Worm (Caenorhabditis elegans) whole organism, late embryonic: Measurements from ENCODE around the gene cyp-33D1.

Experiments
- C38D4.7 ChIP-seq: fragments of 200-800 bp; sonication (Bioruptor generic); optimal IDR thresholded peaks from 2 replicates; lab custom pipeline; 2018; ENCODE audit warnings: mild to moderate bottlenecking, missing genetic modification characterization, moderate library complexity, missing compliant biosample characterization
- F13H6.1 ChIP-seq: sonication (generic microtip); optimal IDR thresholded peaks from 2 replicates; lab custom pipeline; 2016; ENCODE audit warnings: missing genetic modification characterization, missing compliant biosample characterization
- T23F11.4 ChIP-seq: fragments of 200-800 bp; sonication (Bioruptor generic); optimal IDR thresholded peaks from 2 replicates; lab custom pipeline; 2018; ENCODE audit warnings: mild to moderate bottlenecking, missing genetic modification characterization, missing compliant biosample characterization
- ama-1 ChIP-seq: fragments of 150-350 bp; optimal IDR thresholded peaks from 2 replicates; lab custom pipeline; 2014
- ceh-22 ChIP-seq: sonication (generic microtip); optimal IDR thresholded peaks from 2 replicates; lab custom pipeline; 2017; ENCODE audit warnings: missing biosample characterization, missing genetic modification characterization
- ceh-24 ChIP-seq: sonication (generic microtip); optimal IDR thresholded peaks from 2 replicates; lab custom pipeline; 2016; ENCODE audit warnings: mild to moderate bottlenecking, missing genetic modification characterization, missing compliant biosample characterization
- ceh-30 ChIP-seq: fragments of 150-350 bp; optimal IDR thresholded peaks from 2 replicates; lab custom pipeline; 2014; ENCODE audit warnings: missing biosample characterization, missing genetic modification characterization
- ceh-31 ChIP-seq: sonication (generic microtip); optimal IDR thresholded peaks from 2 replicates; lab custom pipeline; 2016; ENCODE audit warnings: missing genetic modification characterization, missing compliant biosample characterization
- ceh-34 ChIP-seq: sonication (generic microtip); optimal IDR thresholded peaks from 2 replicates; lab custom pipeline; 2016; ENCODE audit warnings: mild to moderate bottlenecking, missing genetic modification characterization, missing compliant biosample characterization
- ceh-6 ChIP-seq: fragments of 200-800 bp; sonication (Bioruptor generic); optimal IDR thresholded peaks from 2 replicates; lab custom pipeline; 2018; ENCODE audit warnings: mild to moderate bottlenecking, missing genetic modification characterization, missing compliant biosample characterization
- ceh-9 ChIP-seq: sonication (generic microtip); optimal IDR thresholded peaks from 2 replicates; lab custom pipeline; 2016; ENCODE audit warnings: mild to moderate bottlenecking, missing genetic modification characterization, inconsistent platforms, missing compliant biosample characterization
- che-1 ChIP-seq: sonication (generic microtip); optimal IDR thresholded peaks from 2 replicates; lab custom pipeline; 2016; ENCODE audit warnings: mild to moderate bottlenecking, missing genetic modification characterization, missing compliant biosample characterization
- dmd-4 ChIP-seq: sonication (generic microtip); optimal IDR thresholded peaks from 2 replicates; lab custom pipeline; 2016; ENCODE audit warnings: borderline replicate concordance, missing genetic modification characterization, missing compliant biosample characterization
- dve-1 ChIP-seq: sonication (generic microtip); optimal IDR thresholded peaks from 2 replicates; lab custom pipeline; 2017; ENCODE audit warnings: antibody characterized with exemption, mild to moderate bottlenecking, missing genetic modification characterization, missing compliant biosample characterization
- ets-4 ChIP-seq: sonication (generic microtip); optimal IDR thresholded peaks from 2 replicates; lab custom pipeline; 2016; ENCODE audit warnings: missing genetic modification characterization, missing compliant biosample characterization
- fkh-10 ChIP-seq: fragments of 150-350 bp; optimal IDR thresholded peaks from 2 replicates; lab custom pipeline; 2014; ENCODE audit warnings: missing biosample characterization, missing genetic modification reagents, missing genetic modification characterization
- fkh-6 ChIP-seq: sonication (generic microtip); optimal IDR thresholded peaks from 2 replicates; lab custom pipeline; 2016; ENCODE audit warnings: missing genetic modification characterization, missing compliant biosample characterization
- gmeb-2 ChIP-seq: sonication (generic microtip); optimal IDR thresholded peaks from 2 replicates; lab custom pipeline; 2016; ENCODE audit warnings: missing genetic modification characterization, inconsistent platforms, missing compliant biosample characterization
- hlh-30 ChIP-seq: sonication (generic microtip); optimal IDR thresholded peaks from 2 replicates; lab custom pipeline; 2017; ENCODE audit warnings: antibody characterized with exemption, missing genetic modification characterization, missing compliant biosample characterization; ENCODE audit not compliant: insufficient read depth
- hlh-6 ChIP-seq: sonication (generic microtip); optimal IDR thresholded peaks from 2 replicates; lab custom pipeline; 2016; ENCODE audit warnings: missing genotype, missing genetic modification characterization, missing compliant biosample characterization
- hlh-8 ChIP-seq: sonication (generic microtip); optimal IDR thresholded peaks from 2 replicates; lab custom pipeline; 2016; ENCODE audit warnings: missing genotype, missing genetic modification characterization, missing compliant biosample characterization
- lim-6 ChIP-seq: sonication (generic microtip); optimal IDR thresholded peaks from 2 replicates; lab custom pipeline; 2016; ENCODE audit warnings: missing genetic modification characterization, missing compliant biosample characterization
- madf-2 ChIP-seq: sonication (generic microtip); optimal IDR thresholded peaks from 2 replicates; lab custom pipeline; 2017; ENCODE audit warnings: missing genetic modification characterization, missing compliant biosample characterization
- nhr-11 ChIP-seq: fragments of 150-350 bp; optimal IDR thresholded peaks from 2 replicates; lab custom pipeline; 2014; ENCODE audit warnings: missing biosample characterization, missing genetic modification characterization
- odd-2 ChIP-seq: sonication (generic microtip); optimal IDR thresholded peaks from 2 replicates; lab custom pipeline; 2017; ENCODE audit warnings: antibody characterized with exemption, mild to moderate bottlenecking, missing genetic modification characterization, missing compliant biosample characterization
- pat-9 ChIP-seq: fragments of 200-800 bp; sonication (Bioruptor generic); optimal IDR thresholded peaks from 2 replicates; lab custom pipeline; 2018; ENCODE audit warnings: mild to moderate bottlenecking, missing genetic modification characterization, moderate library complexity, missing compliant biosample characterization
- pha-4 ChIP-seq: fragments of 150-350 bp; optimal IDR thresholded peaks from 2 replicates; lab custom pipeline; 2018; ENCODE audit warnings: missing biosample characterization, missing genetic modification reagents, missing genetic modification characterization
- pqm-1 ChIP-seq: sonication (generic microtip); optimal IDR thresholded peaks from 2 replicates; lab custom pipeline; 2016; ENCODE audit warnings: missing genetic modification characterization, missing compliant biosample characterization
- ref-2 ChIP-seq: sonication (generic microtip); optimal IDR thresholded peaks from 2 replicates; lab custom pipeline; 2016; ENCODE audit warnings: missing genetic modification characterization, missing compliant biosample characterization
- rnt-1 ChIP-seq: sonication (generic microtip); optimal IDR thresholded peaks from 2 replicates; lab custom pipeline; 2016; ENCODE audit warnings: missing genetic modification characterization, missing compliant biosample characterization
- sdc-2 ChIP-seq: sonication (generic microtip); optimal IDR thresholded peaks from 2 replicates; lab custom pipeline; 2016; ENCODE audit warnings: missing genotype, missing genetic modification characterization, missing compliant biosample characterization
- sox-2 ChIP-seq: fragments of 200-800 bp; sonication (Bioruptor generic); IDR thresholded peaks from 2 replicates; pipeline ENCODE4 v1.3.6; 2022; ENCODE audit warnings: missing genetic modification reagents, missing genetic modification characterization, missing compliant biosample characterization
- sox-4 ChIP-seq: sonication (generic microtip); optimal IDR thresholded peaks from 2 replicates; lab custom pipeline; 2017; ENCODE audit warnings: mild to moderate bottlenecking, missing genetic modification characterization, inconsistent platforms, missing compliant biosample characterization
- tbx-2 ChIP-seq: sonication (generic microtip); optimal IDR thresholded peaks from 2 replicates; lab custom pipeline; 2016; ENCODE audit warnings: missing genetic modification characterization, missing compliant biosample characterization
- unc-42 ChIP-seq: sonication (generic microtip); optimal IDR thresholded peaks from 2 replicates; lab custom pipeline; 2016; ENCODE audit warnings: missing genotype, missing genetic modification characterization, missing compliant biosample characterization
- unc-86 ChIP-seq: sonication (generic microtip); optimal IDR thresholded peaks from 2 replicates; lab custom pipeline; 2016; ENCODE audit warnings: missing genetic modification characterization, missing compliant biosample characterization
- ztf-16 ChIP-seq: sonication (generic microtip); optimal IDR thresholded peaks from 2 replicates; lab custom pipeline; 2017; ENCODE audit warnings: missing genetic modification characterization, missing compliant biosample characterization

The cyp-33D1 gene

DNA sequence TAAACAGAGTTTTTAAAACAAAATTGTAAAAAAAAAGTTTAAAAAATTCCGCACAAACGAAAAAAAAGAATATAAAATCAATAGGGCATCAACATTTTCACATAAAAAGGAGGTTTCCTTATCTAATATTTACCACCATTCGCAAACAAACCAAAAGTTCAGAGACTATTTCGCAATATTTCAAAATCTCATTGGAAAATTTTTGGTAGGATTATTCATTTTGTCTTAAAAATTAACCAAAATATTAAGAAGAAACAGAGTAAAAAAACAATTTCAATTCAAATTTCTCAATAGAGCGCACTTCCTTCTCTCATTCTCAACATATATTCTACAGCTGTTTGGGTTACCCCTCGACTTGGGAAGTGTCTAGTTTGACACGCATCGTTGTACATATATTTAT lies 15.6 kb downstream of the cyp-33D1 start:
- TF ChIP-seq nhr-11 (no peak), ceh-30 (tag; lab: Kevin White, UChicago) (no peak), dmd-4 (tag; lab: Kevin White, UChicago) (no peak), hlh-6 (no peak), ztf-16 (tag; lab: Kevin White, UChicago) (no peak), fkh-6 (tag; lab: Kevin White, UChicago) (no peak), T23F11.4 (GFP tag; lab: Kevin White, UChicago) (no peak), ceh-6 (no peak), lim-6 (no peak), hlh-30 (tag; lab: Kevin White, UChicago) (no peak), gmeb-2 (tag; lab: Kevin White, UChicago) (no peak), sox-4 (no peak), C38D4.7 (GFP tag; lab: Kevin White, UChicago) (no peak), ceh-9 (tag; lab: Kevin White, UChicago) (no peak), ref-2 (no peak), odd-2 (no peak), ama-1 (lab: Kevin White, UChicago) (no peak), ceh-22 (tag; lab: Kevin White, UChicago) (no peak), hlh-8 (tag; lab: Kevin White, UChicago) (no peak), F13H6.1 (tag; lab: Kevin White, UChicago) (no peak)

DNA sequence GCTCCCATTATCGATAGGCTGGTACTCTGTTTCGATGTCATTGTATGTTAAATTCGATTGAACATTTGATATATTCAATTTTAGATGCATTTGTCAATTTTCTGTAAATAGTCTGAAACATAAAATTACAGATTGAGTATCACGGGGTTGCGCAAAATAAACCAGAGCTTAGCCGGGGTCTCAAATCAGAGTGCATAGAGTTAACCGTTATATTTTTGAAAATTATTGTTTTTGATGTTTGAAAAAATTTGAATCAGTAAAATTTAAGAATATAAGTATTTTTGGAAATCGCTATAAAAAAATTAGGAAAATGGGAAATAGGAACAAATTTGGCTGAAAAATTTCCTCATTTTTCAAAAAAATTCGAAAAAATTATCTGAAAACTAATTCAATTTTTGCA lies 16.1 kb downstream of the cyp-33D1 start, which contains the start of gene F10A3.17:
Gene F10A3.17 (minus strand): TSS at position 101 of the 400 bp plus-strand sequence.
- TF ChIP-seq hlh-30 (tag; lab: Kevin White, UChicago) = no peak
- TF ChIP-seq, all 69 proteins: peak for 0

DNA sequence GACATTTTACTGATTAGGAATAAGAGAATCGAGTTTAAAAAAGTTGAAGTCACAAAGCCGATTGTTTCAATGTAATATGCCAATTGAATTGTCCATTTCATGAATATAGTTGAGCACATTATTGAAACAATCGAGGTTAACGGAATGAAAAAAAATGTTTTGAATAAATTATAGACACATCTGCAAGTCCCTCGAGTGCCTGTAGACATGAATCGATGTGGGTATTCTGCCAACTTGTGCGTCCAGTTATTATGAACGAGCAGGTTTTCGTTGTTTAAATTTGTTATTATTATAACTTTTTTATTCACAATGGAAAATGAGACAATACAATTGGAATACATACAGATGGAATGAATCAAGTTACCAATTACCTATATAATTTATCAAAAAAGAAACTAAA lies 17.3 kb downstream of the cyp-33D1 start, which contains the start of gene str-99:
Gene str-99 (minus strand): TSS at position 101 of the 400 bp plus-strand sequence.
- TF ChIP-seq dve-1 (tag; lab: Kevin White, UChicago) = no peak
- TF ChIP-seq hlh-8 (tag; lab: Kevin White, UChicago) = no peak
- no peak for TF ChIP-seq ztf-16 (tag; lab: Kevin White, UChicago)
- TF ChIP-seq nhr-11 = no peak
- no peak for TF ChIP-seq ceh-34 (tag; lab: Kevin White, UChicago)
- TF ChIP-seq pqm-1 = no peak
- TF ChIP-seq F13H6.1 (tag; lab: Kevin White, UChicago) = no peak
- no peak for TF ChIP-seq rnt-1
- TF ChIP-seq pat-9 (tag; lab: Kevin White, UChicago) = no peak
- TF ChIP-seq sox-2 (GFP tag; lab: Robert Waterston, UW) = no peak
- TF ChIP-seq fkh-10 (GFP tag; lab: Kevin White, UChicago) = no peak
- TF ChIP-seq T23F11.4 (GFP tag; lab: Kevin White, UChicago) = no peak
- TF ChIP-seq, all 69 proteins: peak for 0

DNA sequence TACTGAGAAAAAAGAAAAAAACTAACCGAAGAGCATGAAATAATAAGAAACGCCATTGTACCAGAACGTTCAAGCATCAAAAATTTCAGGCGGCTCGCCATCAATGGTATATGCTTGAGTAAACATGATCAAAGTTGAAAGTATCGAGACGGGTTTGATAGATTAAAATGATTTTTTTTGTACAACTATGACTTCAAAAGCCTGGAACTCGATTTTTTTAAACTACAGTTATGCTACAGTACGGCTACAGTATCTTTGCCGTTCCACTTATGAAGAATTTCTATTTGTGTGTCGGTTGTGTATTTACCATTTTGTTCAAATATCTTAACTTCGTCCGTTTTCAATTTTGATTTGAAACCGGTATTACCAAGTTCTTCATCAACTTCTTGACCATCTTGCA lies 20.5 kb downstream of the cyp-33D1 start, which contains the start of gene str-97:
Gene str-97 (minus strand): TSS at position 101 of the 400 bp plus-strand sequence.
- TF ChIP-seq pha-4 (tag; lab: Kevin White, UChicago) (no peak), ztf-16 (tag; lab: Kevin White, UChicago) (no peak), che-1 (no peak)

DNA sequence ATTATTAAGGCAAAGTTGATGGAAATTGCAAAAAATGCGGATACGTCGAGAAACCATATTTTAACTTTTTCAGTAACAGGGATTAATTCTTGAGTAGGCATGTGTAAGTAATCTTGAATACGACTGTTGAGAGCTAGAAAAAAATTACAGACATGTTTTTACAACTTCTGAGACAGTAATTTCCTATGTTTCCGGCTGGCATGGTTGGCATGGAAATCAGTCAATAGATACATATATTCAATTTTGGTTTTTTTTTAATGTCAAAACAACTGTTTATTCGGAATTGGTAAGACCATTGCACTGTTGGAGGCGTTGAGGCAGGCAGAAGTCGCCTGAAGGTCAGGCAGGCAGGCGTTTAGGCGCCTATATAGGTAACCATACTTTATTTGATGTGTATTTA lies 22.3 kb downstream of the cyp-33D1 start, which contains the start of gene str-254:
Gene str-254 (minus strand): TSS at position 101 of the 400 bp plus-strand sequence.
- TF ChIP-seq madf-2 (tag; lab: Kevin White, UChicago) = no peak
- no peak for TF ChIP-seq ceh-31 (tag; lab: Kevin White, UChicago)
- no peak for TF ChIP-seq unc-86 (tag; lab: Kevin White, UChicago)
- TF ChIP-seq sdc-2 = no peak
- TF ChIP-seq tbx-2 = no peak
- no peak for TF ChIP-seq ceh-24 (tag; lab: Kevin White, UChicago)
- no peak for TF ChIP-seq ztf-16 (tag; lab: Kevin White, UChicago)
- TF ChIP-seq C38D4.7 (GFP tag; lab: Kevin White, UChicago) = no peak
- TF ChIP-seq sox-4 = no peak
- TF ChIP-seq ref-2 = no peak
- TF ChIP-seq pha-4 (tag; lab: Kevin White, UChicago) = no peak
- no peak for TF ChIP-seq unc-42 (tag; lab: Kevin White, UChicago)
- no peak for TF ChIP-seq odd-2
- TF ChIP-seq dve-1 (tag; lab: Kevin White, UChicago) = no peak
- no peak for TF ChIP-seq nhr-11
- TF ChIP-seq lim-6 = no peak
- TF ChIP-seq ets-4 (tag; lab: Kevin White, UChicago) = no peak
